Fruit fly (Drosophila melanogaster): ENCODE data around the gene CG3437.

The CG3437 gene

DNA sequence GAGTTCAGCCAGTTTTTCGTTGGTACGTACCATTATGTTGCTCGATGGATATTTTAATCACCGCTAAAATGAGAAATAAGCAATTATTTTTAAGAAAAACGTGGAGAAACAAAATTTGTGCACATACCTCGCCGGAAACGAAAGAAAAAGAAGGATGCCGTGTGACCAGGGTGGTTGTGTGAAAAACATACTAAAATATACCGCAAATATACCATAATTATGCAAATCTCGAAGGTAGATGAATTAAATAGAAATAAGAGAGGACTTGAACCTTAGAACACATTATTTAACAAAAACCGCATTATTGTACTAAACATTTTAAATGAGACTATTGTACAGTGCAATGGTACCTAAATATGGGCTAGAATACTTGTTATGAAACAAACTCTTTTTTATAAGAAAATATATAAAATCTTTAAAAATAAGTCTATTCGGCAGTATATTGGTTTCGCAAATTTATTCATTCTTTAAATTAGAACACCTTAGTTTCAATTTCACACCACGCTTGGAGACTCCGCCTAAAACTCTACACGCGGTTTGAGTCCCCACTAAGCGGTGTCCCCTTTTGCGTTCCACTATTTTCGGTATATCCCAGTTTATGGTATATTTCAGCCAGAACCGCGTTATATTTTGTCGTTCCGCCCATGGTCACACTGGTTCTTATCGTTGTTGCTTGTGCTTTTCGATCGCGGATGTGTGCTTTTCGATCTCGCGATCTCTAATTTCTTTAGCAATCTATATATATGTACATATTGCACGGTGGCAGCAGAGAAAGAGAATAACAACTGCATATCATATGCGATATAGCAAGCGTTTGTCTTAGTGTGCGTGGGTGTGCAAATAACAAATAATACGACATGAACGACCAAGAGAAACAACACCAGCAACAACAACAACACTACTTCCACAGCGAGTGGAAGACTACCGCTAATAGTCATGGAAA is 27.5 kb downstream of the CG3437 start, which contains the start of the genes RpS17 and MTF-1 (continued):
- peak; percentile 54 for TF ChIP-seq topi (GFP tag; optimal IDR thresholded peaks at IDR 0.05)
- no peak for TF ChIP-seq fd85E (GFP tag; optimal IDR thresholded peaks at IDR 0.05)
- TF ChIP-seq OdsH (GFP tag; optimal IDR thresholded peaks at IDR 0.05) = peak; percentile 34
- TF ChIP-seq Sox102F (GFP tag; optimal IDR thresholded peaks at IDR 0.05) = peak; percentile 59
- peak; percentile 47 for TF ChIP-seq net (GFP tag; optimal IDR thresholded peaks at IDR 0.05)
- TF ChIP-seq vri (GFP tag; optimal IDR thresholded peaks at IDR 0.05) = peak; percentile 69
- TF ChIP-seq Lpt (GFP tag; optimal IDR thresholded peaks at IDR 0.05) = no peak
- no peak for TF ChIP-seq CG8319 (GFP tag; optimal IDR thresholded peaks at IDR 0.05)
- no peak for TF ChIP-seq CG11762 (GFP tag; optimal IDR thresholded peaks at IDR 0.05; ENCODE audit: insufficient read depth)
- peak; percentile 40 for TF ChIP-seq pdm3 (GFP tag; optimal IDR thresholded peaks at IDR 0.05)
- no peak for TF ChIP-seq Gug (GFP tag; IDR thresholded peaks at IDR 0.05)
- TF ChIP-seq CG6854 (GFP tag; optimal IDR thresholded peaks at IDR 0.05) = peak; percentile 82
- peak; percentile 53 for TF ChIP-seq CG1621 (tag; optimal IDR thresholded peaks at IDR 0.05)
- no peak for TF ChIP-seq CG6276 (GFP tag; optimal IDR thresholded peaks at IDR 0.05)
- TF ChIP-seq dsx (GFP tag; optimal IDR thresholded peaks at IDR 0.05; ENCODE audit: poor library complexity, severe bottlenecking) = peak; percentile 11
- TF ChIP-seq Eip93F (GFP tag; optimal IDR thresholded peaks at IDR 0.05) = no peak
- peak; percentile 57 for TF ChIP-seq CG9139 (GFP tag; optimal IDR thresholded peaks at IDR 0.05)
- peak; percentile 35 for TF ChIP-seq CG31627 (GFP tag; optimal IDR thresholded peaks at IDR 0.05)
- TF ChIP-seq CG6808 (GFP tag; optimal IDR thresholded peaks at IDR 0.05) = peak; percentile 32
- TF ChIP-seq Smox (GFP tag; optimal IDR thresholded peaks at IDR 0.05) = peak; percentile 54
- no peak for TF ChIP-seq CG32006 (GFP tag; optimal IDR thresholded peaks at IDR 0.05)
- TF ChIP-seq Blimp-1 (GFP tag; optimal IDR thresholded peaks at IDR 0.05) = peak; percentile 15
- TF ChIP-seq CG4318 (GFP tag; optimal IDR thresholded peaks at IDR 0.05) = no peak
- peak; percentile 40 for TF ChIP-seq cyc (GFP tag; optimal IDR thresholded peaks at IDR 0.05)
- TF ChIP-seq spab (GFP tag; optimal IDR thresholded peaks at IDR 0.05) = no peak
- TF ChIP-seq Sox15 (GFP tag; optimal IDR thresholded peaks at IDR 0.05) = no peak
- peak; percentile 59 for TF ChIP-seq eg (GFP tag; IDR thresholded peaks at IDR 0.05)
- no peak for TF ChIP-seq CG11294 (GFP tag; IDR thresholded peaks at IDR 0.05)
- TF ChIP-seq CG7368 (GFP tag; optimal IDR thresholded peaks at IDR 0.05) = peak; percentile 11
- TF ChIP-seq CG11902 (GFP tag; optimal IDR thresholded peaks at IDR 0.05) = no peak
- peak; percentile 27; the same call in 2 of the 3 replicates for TF ChIP-seq CG6163 (GFP tag; IDR thresholded peaks at IDR 0.05)
- TF ChIP-seq acj6 (GFP tag; optimal IDR thresholded peaks at IDR 0.05) = peak; percentile 55
- TF ChIP-seq fkh (GFP tag; optimal IDR thresholded peaks at IDR 0.05) = no peak
- TF ChIP-seq Sox14 (GFP tag; optimal IDR thresholded peaks at IDR 0.05) = peak; percentile 24

dm6 chr3L:9426656-9427294 is 30.7 kb downstream of the CG3437 start, which contains the start of the genes Atat and Shc:
Gene Atat, minus strand, starts transcription at chr3L:9426758.
Gene Shc, plus strand, starts transcription at chr3L:9427010.
- TF ChIP-seq Met (GFP tag; optimal IDR thresholded peaks at IDR 0.05) (peak; percentile 98), svp (GFP tag) (peak; percentile 99), CG8319 (GFP tag; optimal IDR thresholded peaks at IDR 0.05) (peak; percentile 99), lz (GFP tag; optimal IDR thresholded peaks at IDR 0.05) (peak; percentile 99), eg (GFP tag; IDR thresholded peaks at IDR 0.05) (peak; percentile 99), CG11294 (GFP tag; IDR thresholded peaks at IDR 0.05) (peak; percentile 99), CG11762 (GFP tag; optimal IDR thresholded peaks at IDR 0.05; ENCODE audit: insufficient read depth) (peak; percentile 97), CG11902 (GFP tag; optimal IDR thresholded peaks at IDR 0.05) (peak; percentile 99), cyc (GFP tag; optimal IDR thresholded peaks at IDR 0.05) (peak; percentile 99), Sox14 (GFP tag; optimal IDR thresholded peaks at IDR 0.05) (peak; percentile 100), CG10631 (GFP tag; optimal IDR thresholded peaks at IDR 0.05) (peak; percentile 99), CG6276 (GFP tag; optimal IDR thresholded peaks at IDR 0.05) (peak; percentile 90), Lpt (GFP tag; optimal IDR thresholded peaks at IDR 0.05) (peak; percentile 97), CG8632 (GFP tag; optimal IDR thresholded peaks at IDR 0.05) (peak; percentile 98), CG6163 (GFP tag; IDR thresholded peaks at IDR 0.05) (peak; percentile 99), Gug (GFP tag; IDR thresholded peaks at IDR 0.05) (peak; percentile 99), CG6854 (GFP tag; optimal IDR thresholded peaks at IDR 0.05) (peak; percentile 94), CG6808 (GFP tag; optimal IDR thresholded peaks at IDR 0.05) (peak; percentile 93), CG3032 (tag; optimal IDR thresholded peaks at IDR 0.05) (peak; percentile 99), net (GFP tag; optimal IDR thresholded peaks at IDR 0.05) (peak; percentile 98), CG32006 (GFP tag; optimal IDR thresholded peaks at IDR 0.05) (peak; percentile 99), Eip75B (GFP tag; optimal IDR thresholded peaks at IDR 0.05) (peak; percentile 98), Ets21C (GFP tag; optimal IDR thresholded peaks at IDR 0.05) (peak; percentile 99), CG10669 (GFP tag; optimal IDR thresholded peaks at IDR 0.05) (peak; percentile 96), Hr4 (GFP tag; optimal IDR thresholded peaks at IDR 0.05) (peak; percentile 99), Smox (GFP tag; optimal IDR thresholded peaks at IDR 0.05) (peak; percentile 99), CG16779 (tag; optimal IDR thresholded peaks at IDR 0.05) (peak; percentile 94), CG9139 (GFP tag; optimal IDR thresholded peaks at IDR 0.05) (peak; percentile 84), CG31627 (GFP tag; optimal IDR thresholded peaks at IDR 0.05) (peak; percentile 100)

All from whole organism, prepupa.